Fruit fly (Drosophila melanogaster): ENCODE measurements around the gene epsilonCOP.

DNA sequence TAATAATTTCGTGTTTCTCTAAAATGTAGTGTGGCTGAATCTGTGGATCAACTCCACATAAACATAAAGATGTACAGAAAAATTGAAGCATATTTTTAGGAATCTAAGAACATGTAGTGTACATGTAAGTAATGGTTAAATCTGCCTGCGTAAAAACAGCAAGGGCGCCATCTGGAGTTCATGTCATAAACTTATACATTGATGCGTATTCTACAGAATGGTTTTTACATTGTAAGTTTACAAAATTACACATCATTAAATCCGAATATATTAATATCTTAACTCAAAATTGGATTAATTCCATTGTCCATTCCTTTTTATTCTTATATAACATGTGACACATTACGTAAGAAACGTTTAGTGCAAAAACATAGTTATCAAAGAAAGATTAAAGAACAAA is 38.1 kb downstream of the epsilonCOP start:
- no peak for TF ChIP-seq CG17328 (GFP tag; IDR thresholded peaks at IDR 0.05)
- TF ChIP-seq Dip3 (GFP tag; optimal IDR thresholded peaks at IDR 0.05) = no peak
- TF ChIP-seq YL-1 (GFP tag; optimal IDR thresholded peaks at IDR 0.05) = no peak
- no peak for TF ChIP-seq CG16779 (GFP tag; IDR thresholded peaks at IDR 0.05)
- TF ChIP-seq tgo (GFP tag; IDR thresholded peaks at IDR 0.05) = no peak
- TF ChIP-seq abd-A (tag; optimal IDR thresholded peaks at IDR 0.05) = no peak
- no peak for TF ChIP-seq D (optimal IDR thresholded peaks at IDR 0.05)
- no peak for TF ChIP-seq D (GFP tag; optimal IDR thresholded peaks at IDR 0.05)
- no peak for TF ChIP-seq psq (GFP tag; optimal IDR thresholded peaks at IDR 0.05)
- TF ChIP-seq CG18476 (GFP tag; optimal IDR thresholded peaks at IDR 0.05) = no peak
- no peak for TF ChIP-seq schlank (tag; optimal IDR thresholded peaks at IDR 0.05)
- no peak for TF ChIP-seq Lpt (GFP tag; optimal IDR thresholded peaks at IDR 0.05)
- TF ChIP-seq ind (GFP tag; optimal IDR thresholded peaks at IDR 0.05) = no peak

All from whole organism, embryonic.